Worm (Caenorhabditis elegans) whole organism, L4 larva: ENCODE measurements around the gene F32E10.9.

Experiments
- ZK546.5 ChIP-seq, 2 experiments: sonication (generic microtip); optimal IDR thresholded peaks; 2 replicates each; lab custom pipeline; 2017; ENCODE audit warnings: missing biosample characterization in 2 of 2, missing genetic modification characterization in 2 of 2
- ama-1 ChIP-seq: fragments of 150-350 bp; optimal IDR thresholded peaks from 2 replicates; lab custom pipeline; 2014; ENCODE audit warnings: inconsistent platforms, mixed read lengths
- dve-1 ChIP-seq: sonication (generic microtip); optimal IDR thresholded peaks from 2 replicates; lab custom pipeline; 2017; ENCODE audit warnings: antibody characterized with exemption, mild to moderate bottlenecking, missing genetic modification characterization, missing compliant biosample characterization; ENCODE audit not compliant: insufficient read depth
- fkh-10 ChIP-seq: fragments of 150-350 bp; optimal IDR thresholded peaks from 2 replicates; lab custom pipeline; 2014; ENCODE audit warnings: missing biosample characterization, missing genetic modification reagents, missing genetic modification characterization
- jun-1 ChIP-seq: fragments of 150-350 bp; optimal IDR thresholded peaks from 2 replicates; lab custom pipeline; 2014; ENCODE audit warnings: missing biosample characterization, missing genetic modification reagents, missing genetic modification characterization
- lin-13 ChIP-seq: fragments of 150-350 bp; optimal IDR thresholded peaks from 2 replicates; lab custom pipeline; 2014; ENCODE audit warnings: missing biosample characterization, missing genetic modification reagents, missing genetic modification characterization
- mdl-1 ChIP-seq, 2 experiments: fragments of 150-350 bp in 1 of 2; sonication (generic microtip) in 1 of 2; optimal IDR thresholded peaks; 2 replicates each; lab custom pipeline; 2014 to 2017; ENCODE audit warnings: missing biosample characterization in 2 of 2, missing genetic modification characterization in 2 of 2
- mdt-29 ChIP-seq: fragments of 200-800 bp; sonication (Bioruptor generic); IDR thresholded peaks from 2 replicates; pipeline ENCODE4 v1.3.6; 2022; ENCODE audit warnings: missing genetic modification reagents, missing genetic modification characterization, missing compliant biosample characterization
- nhr-11 ChIP-seq: fragments of 150-350 bp; optimal IDR thresholded peaks from 2 replicates; lab custom pipeline; 2014; ENCODE audit warnings: missing biosample characterization, missing genetic modification characterization
- pha-4 ChIP-seq, 2 experiments: fragments of 150-350 bp in 1 of 2; fragments of 200-800 bp in 1 of 2; sonication (Bioruptor generic) in 1 of 2; IDR thresholded peaks in 1 of 2; optimal IDR thresholded peaks in 1 of 2; 2 replicates each; pipeline versions ENCODE4 v1.3.6 to Lab custom; 2014 to 2022; ENCODE audit warnings: missing genetic modification characterization in 2 of 2, missing genetic modification reagents in 2 of 2, missing biosample characterization in 1 of 2, missing compliant biosample characterization in 1 of 2
- ztf-11 ChIP-seq: fragments of 150-350 bp; optimal IDR thresholded peaks from 2 replicates; lab custom pipeline; 2014; ENCODE audit warnings: missing biosample characterization, missing genetic modification characterization

- TF ChIP-seq mdt-29 (no peak), lin-13 (GFP tag; lab: Kevin White, UChicago) (no peak), fkh-10 (no peak), ZK546.5 (tag; optimal IDR thresholded peaks at IDR 0.05; lab: Kevin White, UChicago) (no peak), dve-1 (tag; lab: Kevin White, UChicago) (no peak), ama-1 (lab: Kevin White, UChicago) (no peak), mdl-1 (tag; optimal IDR thresholded peaks at IDR 0.05; lab: Kevin White, UChicago) (no peak), pha-4 (GFP tag; IDR thresholded peaks at IDR 0.05; lab: Robert Waterston, UW) (no peak), pha-4 (tag; optimal IDR thresholded peaks at IDR 0.05; lab: Kevin White, UChicago) (no peak), ztf-11 (tag; lab: Kevin White, UChicago) (no peak), jun-1 (tag; lab: Kevin White, UChicago) (no peak), nhr-11 (tag; lab: Kevin White, UChicago) (no peak)
Measured at ce11 chrIV:7559237-7559636, 4.5 kb downstream of the F32E10.9 start.
